Fruit fly (Drosophila melanogaster) whole organism, embryonic: ENCODE measurements around the gene sro.

Source experiments
- Atf3 ChIP-seq: fragments of 200-800 bp; sonication (Bioruptor generic); optimal IDR thresholded peaks from 3 replicates; lab custom pipeline; 2016; ENCODE audit warnings: missing biosample characterization, missing genetic modification characterization
- CG10267 ChIP-seq: fragments of 200-800 bp; sonication (Bioruptor generic); optimal IDR thresholded peaks from 2 replicates; lab custom pipeline; 2018; ENCODE audit warnings: missing biosample characterization, mild to moderate bottlenecking, missing genetic modification characterization, moderate library complexity
- CG10431 ChIP-seq: fragments of 200-800 bp; sonication (Bioruptor generic); optimal IDR thresholded peaks from 3 replicates; lab custom pipeline; 2018; ENCODE audit warnings: missing biosample characterization, mild to moderate bottlenecking, missing genetic modification characterization
- CG10565 ChIP-seq: fragments of 200-800 bp; sonication (Bioruptor generic); optimal IDR thresholded peaks from 3 replicates; lab custom pipeline; 2016; ENCODE audit warnings: missing biosample characterization, mild to moderate bottlenecking, missing genetic modification characterization
- CG12236 ChIP-seq: fragments of 200-800 bp; sonication (Bioruptor generic); optimal IDR thresholded peaks from 2 replicates; lab custom pipeline; 2016; ENCODE audit warnings: missing biosample characterization, missing genetic modification characterization
- CG13287 ChIP-seq: fragments of 200-800 bp; sonication (Bioruptor generic); IDR thresholded peaks from 2 replicates; pipeline ENCODE4 v1.3.6; 2022; ENCODE audit warnings: missing biosample characterization, missing genetic modification characterization; ENCODE audit not compliant: partially characterized antibody
- CG14667 ChIP-seq: fragments of 200-800 bp; sonication (Bioruptor generic); IDR thresholded peaks from 2 replicates; pipeline ENCODE4 v1.3.6; 2022; ENCODE audit warnings: missing biosample characterization, missing genetic modification characterization
- CG14965 ChIP-seq: fragments of 200-800 bp; sonication (Bioruptor generic); optimal IDR thresholded peaks from 2 replicates; lab custom pipeline; 2016; ENCODE audit warnings: missing biosample characterization, missing genetic modification characterization, borderline replicate concordance
- CG15479 ChIP-seq: fragments of 200-800 bp; sonication (Bioruptor generic); optimal IDR thresholded peaks from 3 replicates; lab custom pipeline; 2019; ENCODE audit warnings: missing biosample characterization, mild to moderate bottlenecking, missing genetic modification characterization, moderate library complexity
- CG17328 ChIP-seq: fragments of 200-800 bp; sonication (Bioruptor generic); IDR thresholded peaks from 2 replicates; pipeline ENCODE4 v1.3.6; 2022; ENCODE audit warnings: missing biosample characterization, missing genetic modification characterization
- CG17359 ChIP-seq: fragments of 200-800 bp; sonication (Bioruptor generic); optimal IDR thresholded peaks from 3 replicates; lab custom pipeline; 2018; ENCODE audit warnings: missing biosample characterization, mild to moderate bottlenecking, missing genetic modification characterization, moderate library complexity
- CG17612 ChIP-seq: fragments of 200-800 bp; sonication (Bioruptor generic); IDR thresholded peaks from 2 replicates; pipeline ENCODE4 v1.3.6; 2022; ENCODE audit warnings: missing biosample characterization, missing genetic modification characterization
- CG17829 ChIP-seq: fragments of 200-800 bp; optimal IDR thresholded peaks from 2 replicates; lab custom pipeline; 2019; ENCODE audit warnings: missing biosample characterization, mild to moderate bottlenecking, missing genetic modification characterization, moderate library complexity
- CG1792 ChIP-seq: fragments of 200-800 bp; sonication (Bioruptor generic); optimal IDR thresholded peaks from 2 replicates; lab custom pipeline; 2016; ENCODE audit warnings: missing biosample characterization, missing genetic modification characterization
- CG2712 ChIP-seq: fragments of 200-800 bp; optimal IDR thresholded peaks from 3 replicates; lab custom pipeline; 2019; ENCODE audit warnings: missing biosample characterization, mild to moderate bottlenecking, missing genetic modification characterization, moderate library complexity
- CG30403 ChIP-seq: fragments of 200-800 bp; sonication (Bioruptor generic); optimal IDR thresholded peaks from 3 replicates; lab custom pipeline; 2016; ENCODE audit warnings: missing biosample characterization, missing genetic modification characterization
- CG4282 ChIP-seq: fragments of 200-800 bp; sonication (Bioruptor generic); optimal IDR thresholded peaks from 2 replicates; lab custom pipeline; 2016; ENCODE audit warnings: missing biosample characterization, missing genetic modification characterization
- CG5180 ChIP-seq: fragments of 200-800 bp; sonication (Bioruptor generic); optimal IDR thresholded peaks from 3 replicates; lab custom pipeline; 2017; ENCODE audit warnings: missing biosample characterization, missing genetic modification characterization, mild to moderate bottlenecking, moderate library complexity, missing genetic modification reagents
- CG6791 ChIP-seq: fragments of 200-800 bp; sonication (Bioruptor generic); IDR thresholded peaks from 3 replicates; pipeline ENCODE4 v1.3.6; 2022; ENCODE audit warnings: missing biosample characterization, missing genetic modification characterization; ENCODE audit not compliant: partially characterized antibody
- CG8924 ChIP-seq: fragments of 200-800 bp; optimal IDR thresholded peaks from 3 replicates; lab custom pipeline; 2019; ENCODE audit warnings: missing biosample characterization, mild to moderate bottlenecking, missing genetic modification characterization, moderate library complexity
- CG9609 ChIP-seq: fragments of 200-800 bp; sonication (Bioruptor generic); optimal IDR thresholded peaks from 3 replicates; lab custom pipeline; 2016; ENCODE audit warnings: missing biosample characterization, missing genetic modification characterization
- Dad ChIP-seq: fragments of 200-800 bp; sonication (Bioruptor generic); optimal IDR thresholded peaks from 3 replicates; lab custom pipeline; 2016; ENCODE audit warnings: missing biosample characterization, missing genetic modification characterization
- Doc3 ChIP-seq: fragments of 200-800 bp; sonication (Bioruptor generic); IDR thresholded peaks from 3 replicates; pipeline ENCODE4 v1.3.6; 2022; ENCODE audit warnings: missing biosample characterization, missing genetic modification characterization; ENCODE audit not compliant: partially characterized antibody
- HLH54F ChIP-seq: fragments of 200-800 bp; sonication (Bioruptor generic); optimal IDR thresholded peaks from 3 replicates; lab custom pipeline; 2016; ENCODE audit warnings: missing biosample characterization, missing genetic modification characterization
- Hey ChIP-seq: fragments of 200-800 bp; sonication (Bioruptor generic); optimal IDR thresholded peaks from 3 replicates; lab custom pipeline; 2018; ENCODE audit warnings: missing biosample characterization, mild to moderate bottlenecking, missing genetic modification characterization
- Mad ChIP-seq: fragments of 200-800 bp; sonication (Bioruptor generic); optimal IDR thresholded peaks from 2 replicates; lab custom pipeline; 2016; ENCODE audit warnings: missing biosample characterization, missing genetic modification characterization
- Med ChIP-seq: fragments of 200-800 bp; sonication (Bioruptor generic); peaks from one replicate; lab custom pipeline; 2016; ENCODE audit warnings: missing biosample characterization, missing genetic modification characterization, mild to moderate bottlenecking, inconsistent platforms, moderate library complexity
- Nf-YC ChIP-seq: fragments of 200-800 bp; optimal IDR thresholded peaks from 3 replicates; lab custom pipeline; 2019; ENCODE audit warnings: missing biosample characterization, mild to moderate bottlenecking, missing genetic modification characterization, moderate library complexity
- Rfx ChIP-seq: fragments of 200-800 bp; sonication (Bioruptor generic); IDR thresholded peaks from 2 replicates; pipeline ENCODE4 v1.3.6; 2022; ENCODE audit warnings: missing biosample characterization, missing genetic modification characterization
- Scr ChIP-seq: fragments of 200-800 bp; sonication (Bioruptor generic); IDR thresholded peaks from 2 replicates; pipeline ENCODE4 v1.3.6; 2022; ENCODE audit warnings: missing biosample characterization, missing genetic modification characterization; ENCODE audit not compliant: partially characterized antibody
- Sin3A ChIP-seq: fragments of >200 bp; optimal IDR thresholded peaks from 2 replicates; lab custom pipeline; 2018
- Sry-δ ChIP-seq: fragments of 200-800 bp; sonication (Bioruptor generic); optimal IDR thresholded peaks from 2 replicates; lab custom pipeline; 2016; ENCODE audit warnings: missing biosample characterization, missing genetic modification characterization
- Xrp1 ChIP-seq: fragments of 200-800 bp; sonication (Bioruptor generic); IDR thresholded peaks from 2 replicates; pipeline ENCODE4 v1.3.6; 2022; ENCODE audit warnings: missing biosample characterization, missing genetic modification characterization
- amos ChIP-seq: fragments of 200-800 bp; sonication (Bioruptor generic); IDR thresholded peaks from 2 replicates; pipeline ENCODE4 v1.3.6; 2022; ENCODE audit warnings: missing biosample characterization, missing genetic modification characterization; ENCODE audit not compliant: partially characterized antibody
- ara ChIP-seq: fragments of 200-800 bp; sonication (Bioruptor generic); IDR thresholded peaks from 2 replicates; pipeline ENCODE4 v1.3.6; 2022; ENCODE audit warnings: missing biosample characterization, missing genetic modification characterization
- ash1 ChIP-seq: fragments of 200-800 bp; sonication (Bioruptor generic); optimal IDR thresholded peaks from 2 replicates; lab custom pipeline; 2018; ENCODE audit warnings: missing biosample characterization, mild to moderate bottlenecking, missing genetic modification characterization
- bbx ChIP-seq: fragments of 200-800 bp; sonication (Bioruptor generic); IDR thresholded peaks from 2 replicates; pipeline ENCODE4 v1.3.6; 2022; ENCODE audit warnings: missing biosample characterization, missing genetic modification characterization; ENCODE audit not compliant: partially characterized antibody
- chinmo ChIP-seq: fragments of 200-800 bp; sonication (Bioruptor generic); IDR thresholded peaks from 4 replicates; pipeline ENCODE4 v1.3.6; 2022; ENCODE audit warnings: missing biosample characterization, missing genetic modification characterization; ENCODE audit not compliant: partially characterized antibody
- dati ChIP-seq: fragments of 200-800 bp; sonication (Bioruptor generic); IDR thresholded peaks from 2 replicates; pipeline ENCODE4 v1.3.6; 2022; ENCODE audit warnings: missing biosample characterization, missing genetic modification characterization
- hb ChIP-seq: fragments of 200-800 bp; sonication (Bioruptor generic); IDR thresholded peaks from 3 replicates; pipeline ENCODE4 v1.3.6; 2022; ENCODE audit warnings: missing biosample characterization, missing genetic modification characterization; ENCODE audit not compliant: partially characterized antibody
- jigr1 ChIP-seq: fragments of 200-800 bp; sonication (Bioruptor generic); IDR thresholded peaks from 3 replicates; pipeline ENCODE4 v1.3.6; 2022; ENCODE audit warnings: missing biosample characterization, missing genetic modification characterization
- lilli ChIP-seq: fragments of 200-800 bp; sonication (Bioruptor generic); optimal IDR thresholded peaks from 3 replicates; lab custom pipeline; 2016; ENCODE audit warnings: missing biosample characterization, missing genetic modification characterization
- nmo ChIP-seq: fragments of 200-800 bp; sonication (Bioruptor generic); optimal IDR thresholded peaks from 2 replicates; lab custom pipeline; 2018; ENCODE audit warnings: missing biosample characterization, mild to moderate bottlenecking, missing genetic modification characterization, moderate library complexity
- odd ChIP-seq: fragments of 200-800 bp; sonication (Bioruptor generic); optimal IDR thresholded peaks from 2 replicates; lab custom pipeline; 2017; ENCODE audit warnings: missing biosample characterization, mild to moderate bottlenecking, missing genetic modification characterization
- row ChIP-seq: fragments of 200-800 bp; sonication (Bioruptor generic); IDR thresholded peaks from 3 replicates; pipeline ENCODE4 v1.3.6; 2022; ENCODE audit warnings: missing biosample characterization, missing genetic modification characterization
- sens ChIP-seq: fragments of 200-800 bp; sonication (Bioruptor generic); peaks from one replicate; lab custom pipeline; 2016; ENCODE audit warnings: missing biosample characterization, missing genetic modification characterization
- slbo ChIP-seq: fragments of 200-800 bp; sonication (Bioruptor generic); IDR thresholded peaks from 2 replicates; pipeline ENCODE4 v1.3.6; 2022; ENCODE audit warnings: missing biosample characterization, missing genetic modification characterization
- sna ChIP-seq: fragments of 200-800 bp; sonication (Bioruptor generic); IDR thresholded peaks from 2 replicates; pipeline ENCODE4 v1.3.6; 2022; ENCODE audit warnings: missing biosample characterization, missing genetic modification characterization; ENCODE audit not compliant: partially characterized antibody
- tgo ChIP-seq: fragments of 200-800 bp; sonication (Bioruptor generic); IDR thresholded peaks from 3 replicates; pipeline ENCODE4 v1.3.6; 2022; ENCODE audit warnings: missing biosample characterization, missing genetic modification characterization

The sro gene

DNA sequence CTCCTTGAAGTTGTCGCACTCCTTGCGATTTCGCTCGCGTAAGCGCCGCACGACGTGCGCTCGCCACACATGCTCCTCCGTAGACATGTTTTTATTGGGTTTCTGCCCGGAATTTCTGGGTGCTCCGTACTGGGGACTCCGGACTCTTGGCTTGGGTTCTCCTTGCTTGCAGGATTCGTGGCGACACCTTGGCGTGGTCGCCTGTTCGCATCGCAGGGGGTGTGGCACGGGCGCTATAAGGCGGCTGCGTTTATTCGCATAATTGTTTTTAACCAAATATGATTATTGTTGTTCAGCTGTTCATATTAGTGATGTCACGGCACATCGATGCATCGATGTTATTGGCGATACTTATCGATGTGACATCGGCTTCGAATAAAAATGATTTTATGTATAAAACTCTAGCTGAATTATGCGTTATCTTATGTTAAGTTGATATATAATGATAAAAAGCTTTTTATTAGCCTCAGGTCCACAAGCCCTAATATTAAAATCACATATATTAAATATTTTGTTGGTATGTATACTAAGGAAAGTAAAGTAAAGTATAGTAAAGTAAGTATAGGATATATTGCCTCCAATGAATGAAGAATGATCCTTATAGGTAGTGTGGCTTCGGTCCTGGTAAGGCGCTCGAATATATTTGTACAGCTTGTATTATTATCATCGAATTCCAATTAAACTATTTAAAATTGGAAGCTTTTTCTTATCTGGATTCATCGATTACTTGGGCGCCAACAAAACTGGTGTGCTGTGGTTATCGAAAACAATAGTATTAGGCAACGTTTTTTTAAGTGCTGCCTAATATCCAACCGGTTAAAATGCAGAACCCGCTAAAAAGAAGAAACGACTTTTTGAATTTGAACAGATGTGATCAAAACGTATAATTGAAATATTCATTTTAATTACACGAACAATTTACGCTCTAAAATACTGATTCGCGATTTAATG is 40.6 kb downstream of the sro start, which contains the start of gene Atg16:
Gene Atg16 (minus strand): TSS at position 343 of the 951 bp plus-strand sequence.
- TF ChIP-seq CG8924 (tag; lab: Kevin White, UChicago): peak; percentile 17
- TF ChIP-seq sna (GFP tag; lab: Robert Waterston, UW): peak; percentile 84
- TF ChIP-seq Atf3: no peak
- TF ChIP-seq ash1: no peak
- TF ChIP-seq slbo (GFP tag; lab: Robert Waterston, UW): peak; percentile 46; the same call in 1 of the 2 replicates
- peak; percentile 39; the same call in 1 of the 2 replicates for TF ChIP-seq Rfx (GFP tag; lab: Robert Waterston, UW)
- TF ChIP-seq lilli (GFP tag; lab: Kevin White, UChicago): peak; percentile 15
- no peak for TF ChIP-seq CG14667 (GFP tag; lab: Robert Waterston, UW)
- no peak for TF ChIP-seq HLH54F (GFP tag; lab: Kevin White, UChicago)
- no peak for TF ChIP-seq CG17359 (tag; lab: Kevin White, UChicago)
- no peak for TF ChIP-seq CG17328
- no peak for TF ChIP-seq CG5180
- TF ChIP-seq ara: no peak
- peak; percentile 81 for TF ChIP-seq Sry-δ (GFP tag; lab: Kevin White, UChicago)
- peak; percentile 92 for TF ChIP-seq Doc3 (GFP tag; lab: Robert Waterston, UW)
- no peak for TF ChIP-seq CG17612
- no peak for TF ChIP-seq CG2712
- no peak for TF ChIP-seq sens (GFP tag; lab: Kevin White, UChicago)
- peak; percentile 94 for TF ChIP-seq hb (GFP tag; lab: Robert Waterston, UW)
- peak; percentile 11 for TF ChIP-seq CG30403 (GFP tag; lab: Kevin White, UChicago)
- TF ChIP-seq Hey (tag; lab: Kevin White, UChicago): no peak
- no peak for TF ChIP-seq Xrp1 (GFP tag; lab: Robert Waterston, UW)
- TF ChIP-seq dati (GFP tag; lab: Robert Waterston, UW): no peak
- TF ChIP-seq Scr: peak; percentile 95
- TF ChIP-seq row (GFP tag; lab: Robert Waterston, UW): peak; percentile 72
- no peak for TF ChIP-seq CG10431 (GFP tag; lab: Kevin White, UChicago)
- TF ChIP-seq amos (GFP tag; lab: Robert Waterston, UW): peak; percentile 95
- TF ChIP-seq CG1792 (GFP tag; lab: Kevin White, UChicago): no peak
- TF ChIP-seq chinmo: peak; percentile 97
- no peak for TF ChIP-seq Dad (GFP tag; lab: Kevin White, UChicago)
- peak; percentile 96 for TF ChIP-seq CG6791
- peak; percentile 6 for TF ChIP-seq Sin3A
- no peak for TF ChIP-seq jigr1 (GFP tag; lab: Robert Waterston, UW)
- no peak for TF ChIP-seq CG9609 (GFP tag; lab: Kevin White, UChicago)
- TF ChIP-seq tgo (GFP tag; lab: Robert Waterston, UW): no peak
- TF ChIP-seq CG10267: peak; percentile 90
- no peak for TF ChIP-seq CG10565 (GFP tag; lab: Kevin White, UChicago)
- peak; percentile 6 for TF ChIP-seq CG17829 (tag; lab: Kevin White, UChicago)
- no peak for TF ChIP-seq odd
- TF ChIP-seq CG13287 (GFP tag; lab: Robert Waterston, UW): peak; percentile 85
- peak; percentile 95 for TF ChIP-seq bbx (GFP tag; lab: Robert Waterston, UW)
- peak; percentile 7 for TF ChIP-seq nmo (GFP tag; lab: Kevin White, UChicago)
- no peak for TF ChIP-seq CG14965
- no peak for TF ChIP-seq CG15479 (GFP tag; lab: Kevin White, UChicago)
- TF ChIP-seq CG12236 (GFP tag; lab: Kevin White, UChicago): no peak
- no peak for TF ChIP-seq CG4282 (GFP tag; lab: Kevin White, UChicago)
- peak; percentile 84 for TF ChIP-seq Med (GFP tag; lab: Kevin White, UChicago)
- no peak for TF ChIP-seq Nf-YC
- no peak for TF ChIP-seq Mad (GFP tag; lab: Kevin White, UChicago)
